Worm (Caenorhabditis elegans): ENCODE data around the gene nspg-13.

nspg-13 gene

DNA sequence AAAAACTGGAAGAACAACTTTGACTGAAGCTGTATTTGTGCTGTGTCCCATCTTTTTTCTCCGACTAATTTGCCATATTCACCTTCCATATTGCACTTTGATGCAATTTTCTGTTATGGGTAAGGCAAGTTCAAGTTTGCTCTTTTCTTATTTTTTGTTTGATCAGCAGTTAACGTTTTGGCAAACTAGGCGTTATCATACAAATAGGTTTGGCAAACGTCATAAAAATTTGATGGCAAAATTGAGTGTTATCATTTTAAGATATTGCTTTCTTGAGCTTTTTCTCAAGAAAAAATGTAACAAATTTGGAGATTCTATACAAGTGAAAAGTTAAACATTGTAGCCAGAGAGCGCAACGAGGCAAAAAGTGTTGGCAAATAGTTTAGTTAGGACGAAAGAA is 7.0 kb downstream of the nspg-13 start:
- TF ChIP-seq daf-16 (GFP tag; optimal IDR thresholded peaks at IDR 0.05), result no peak
- TF ChIP-seq daf-16 (tag; optimal IDR thresholded peaks at IDR 0.05), result peak; percentile 53
- TF ChIP-seq dmd-6 (GFP tag; IDR thresholded peaks at IDR 0.05), result peak; percentile 20; the same call in 1 of the 2 replicates
- TF ChIP-seq pqm-1 (tag; optimal IDR thresholded peaks at IDR 0.05), result peak; percentile 80
- TF ChIP-seq php-3 (GFP tag; IDR thresholded peaks at IDR 0.05), result peak; percentile 85
- no peak for TF ChIP-seq vab-7 (GFP tag; IDR thresholded peaks at IDR 0.05)

- TF ChIP-seq ama-1 (optimal IDR thresholded peaks at IDR 0.05) (no peak), unc-62 (GFP tag; optimal IDR thresholded peaks at IDR 0.05 in 1 of 2) (peak in 1 of 2 experiments; percentile 92), unc-62 (tag; optimal IDR thresholded peaks at IDR 0.05) (no peak)
Measured at ce11 chrX:5263585-5263984, 8.6 kb downstream of the nspg-13 start.

- no peak for TF ChIP-seq Y5F2A.4 (GFP tag; optimal IDR thresholded peaks at IDR 0.05)
- TF ChIP-seq pha-4 (GFP tag; IDR thresholded peaks at IDR 0.05), result no peak
- no peak for TF ChIP-seq pha-4 (tag; optimal IDR thresholded peaks at IDR 0.05)
- no peak for TF ChIP-seq F44E2.7 (GFP tag; IDR thresholded peaks at IDR 0.05)
- no peak for TF ChIP-seq mdl-1 (tag; optimal IDR thresholded peaks at IDR 0.05)
- TF ChIP-seq nhr-77 (tag; optimal IDR thresholded peaks at IDR 0.05), result no peak
- TF ChIP-seq daf-12 (tag; optimal IDR thresholded peaks at IDR 0.05), result no peak
- TF ChIP-seq nhr-28 (tag; optimal IDR thresholded peaks at IDR 0.05), result no peak
- no peak for TF ChIP-seq lir-3 (tag; optimal IDR thresholded peaks at IDR 0.05)
- TF ChIP-seq nhr-6 (tag; optimal IDR thresholded peaks at IDR 0.05), result no peak
- TF ChIP-seq mes-2 (tag; optimal IDR thresholded peaks at IDR 0.05; ENCODE audit: poor library complexity, severe bottlenecking), result no peak
Measured at ce11 chrX:5264026-5264425, 9.0 kb downstream of the nspg-13 start, which contains the start of gene Y34B4A.4. Gene Y34B4A.4, plus strand, starts transcription at chrX:5264326.

DNA sequence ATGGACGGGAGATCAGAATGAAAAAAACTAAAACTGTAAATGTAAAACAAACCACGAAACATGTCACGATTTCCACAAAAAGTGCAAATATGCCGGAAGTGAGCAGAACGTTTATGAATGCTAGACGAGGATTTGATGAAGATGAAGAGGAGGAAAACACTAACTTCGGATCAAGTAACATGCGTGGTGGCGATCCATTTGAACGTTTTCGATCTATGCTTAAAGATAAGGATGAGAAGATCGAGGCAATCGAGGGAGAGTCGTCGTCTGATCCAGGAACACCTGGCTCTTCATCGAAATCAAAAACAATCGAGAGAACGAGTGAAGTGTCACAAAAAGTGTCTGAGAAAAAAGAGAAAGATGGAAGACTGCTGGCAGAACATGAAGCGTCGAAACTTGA is 10.4 kb downstream of the nspg-13 start:
- TF ChIP-seq unc-62 (GFP tag; optimal IDR thresholded peaks at IDR 0.05 in 1 of 2) (peak in 1 of 2 experiments; percentile 91), unc-62 (tag; optimal IDR thresholded peaks at IDR 0.05) (no peak), daf-16 (GFP tag; optimal IDR thresholded peaks at IDR 0.05) (peak in 1 of 2 experiments; percentile 42), daf-16 (tag; optimal IDR thresholded peaks at IDR 0.05) (no peak), unc-130 (GFP tag; optimal IDR thresholded peaks at IDR 0.05) (no peak)

DNA sequence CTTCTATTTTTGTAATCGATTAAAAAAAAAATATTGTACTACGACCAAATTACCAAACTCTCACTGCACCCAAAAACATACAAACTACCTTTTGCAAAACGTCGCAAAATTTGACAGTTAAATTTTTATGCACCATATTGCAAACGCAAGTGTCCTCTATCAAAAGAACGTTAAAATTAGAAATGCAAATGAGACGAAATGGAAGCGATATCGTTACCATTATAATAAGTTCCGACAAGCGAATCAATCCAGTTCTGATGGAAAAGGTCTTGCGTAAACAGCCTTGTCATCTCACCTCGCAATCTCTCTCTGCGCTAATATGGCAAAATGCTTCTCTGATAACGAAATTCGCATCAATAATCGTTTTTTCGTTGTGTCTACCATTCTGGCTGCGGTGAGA is 13.1 kb downstream of the nspg-13 start:
- TF ChIP-seq mxl-3 (GFP tag; optimal IDR thresholded peaks at IDR 0.05), result no peak
- peak in 1 of 2 experiments; percentile 97 for TF ChIP-seq unc-62 (GFP tag; optimal IDR thresholded peaks at IDR 0.05 in 1 of 2)
- TF ChIP-seq unc-62 (tag; optimal IDR thresholded peaks at IDR 0.05), result no peak
- no peak for TF ChIP-seq dpl-1 (GFP tag; optimal IDR thresholded peaks at IDR 0.05)
- no peak for TF ChIP-seq daf-16 (GFP tag; optimal IDR thresholded peaks at IDR 0.05)
- peak; percentile 70 for TF ChIP-seq daf-16 (tag; optimal IDR thresholded peaks at IDR 0.05)
- TF ChIP-seq zip-11 (GFP tag; IDR thresholded peaks at IDR 0.05), result no peak
- TF ChIP-seq dve-1 (tag; optimal IDR thresholded peaks at IDR 0.05; ENCODE audit: insufficient read depth), result peak; percentile 10

DNA sequence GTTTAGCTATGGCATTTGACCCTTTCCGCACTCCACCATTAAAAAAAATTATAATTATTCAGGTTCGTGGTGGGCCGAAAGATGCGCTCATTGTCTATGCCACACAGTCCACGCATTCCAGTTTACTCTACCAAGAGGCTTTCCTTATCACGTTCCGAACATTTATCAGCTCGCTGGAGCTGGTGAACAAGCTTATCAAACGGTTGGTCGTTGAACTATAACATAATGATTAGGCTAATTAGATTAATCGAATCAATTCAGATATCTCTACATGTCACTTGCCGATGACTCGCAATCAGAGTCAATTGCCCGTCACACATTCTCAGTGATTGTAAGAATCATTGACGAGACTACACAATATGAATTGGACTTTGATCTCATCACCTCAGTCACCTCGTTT is 14.4 kb downstream of the nspg-13 start:
- peak; percentile 4 for TF ChIP-seq pqm-1 (tag; optimal IDR thresholded peaks at IDR 0.05)
- no peak for TF ChIP-seq mxl-2 (GFP tag; conservative IDR thresholded peaks at IDR 0.05)
- TF ChIP-seq lin-1 (GFP tag; IDR thresholded peaks at IDR 0.05), result no peak
- no peak for TF ChIP-seq daf-16 (GFP tag; optimal IDR thresholded peaks at IDR 0.05)
- peak; percentile 34 for TF ChIP-seq daf-16 (tag; optimal IDR thresholded peaks at IDR 0.05)
- TF ChIP-seq nhr-25 (tag; optimal IDR thresholded peaks at IDR 0.05; ENCODE audit: borderline replicate concordance, insufficient read depth), result no peak
- no peak for TF ChIP-seq zfp-2 (tag; optimal IDR thresholded peaks at IDR 0.05)
- TF ChIP-seq R02D3.7 (tag; optimal IDR thresholded peaks at IDR 0.05), result no peak
- no peak for TF ChIP-seq F44E2.7 (GFP tag; IDR thresholded peaks at IDR 0.05)
- TF ChIP-seq dve-1 (tag; optimal IDR thresholded peaks at IDR 0.05; ENCODE audit: insufficient read depth), result peak; percentile 41
- TF ChIP-seq mdt-29 (GFP tag; IDR thresholded peaks at IDR 0.05), result no peak
- TF ChIP-seq dmd-6 (GFP tag; IDR thresholded peaks at IDR 0.05), result peak; percentile 20; the same call in 1 of the 2 replicates
- no peak for TF ChIP-seq aly-2 (tag; optimal IDR thresholded peaks at IDR 0.05)
- TF ChIP-seq unc-62 (GFP tag; optimal IDR thresholded peaks at IDR 0.05 in 1 of 2), result no peak
- TF ChIP-seq unc-62 (tag; optimal IDR thresholded peaks at IDR 0.05), result no peak
- peak; percentile 6 for TF ChIP-seq nhr-28 (tag; optimal IDR thresholded peaks at IDR 0.05)
- TF ChIP-seq lir-3 (tag; optimal IDR thresholded peaks at IDR 0.05), result no peak
